Worm (Caenorhabditis elegans): Measurements from ENCODE around the gene nhr-211.

Gene nhr-211

ce11 chrV:450757-451501, 35.9 kb upstream of the nhr-211 start, which contains the start of gene nhr-123:
Gene nhr-123 (plus strand): TSS chrV:451451.
- TF ChIP-seq cog-1 (tag; optimal IDR thresholded peaks at IDR 0.05): no peak
- TF ChIP-seq ztf-29 (GFP tag; IDR thresholded peaks at IDR 0.05): no peak
- TF ChIP-seq med-1 (GFP tag; optimal IDR thresholded peaks at IDR 0.05; ENCODE audit: insufficient read depth): no peak
- TF ChIP-seq tab-1 (GFP tag; IDR thresholded peaks at IDR 0.05): no peak
- TF ChIP-seq klf-2 (GFP tag; conservative IDR thresholded peaks at IDR 0.05): no peak
- TF ChIP-seq ref-1 (GFP tag; conservative IDR thresholded peaks at IDR 0.05): no peak
- no peak for TF ChIP-seq flt-1 (GFP tag; IDR thresholded peaks at IDR 0.05)
- no peak for TF ChIP-seq T22C8.4 (GFP tag; IDR thresholded peaks at IDR 0.05)
- no peak for TF ChIP-seq ztf-23 (GFP tag; IDR thresholded peaks at IDR 0.05)

- no peak for TF ChIP-seq flt-1 (GFP tag; IDR thresholded peaks at IDR 0.05)
- TF ChIP-seq T22C8.4 (GFP tag; IDR thresholded peaks at IDR 0.05): no peak
- TF ChIP-seq ref-1 (GFP tag; conservative IDR thresholded peaks at IDR 0.05): no peak
- TF ChIP-seq ztf-23 (GFP tag; IDR thresholded peaks at IDR 0.05): no peak
- TF ChIP-seq cog-1 (tag; optimal IDR thresholded peaks at IDR 0.05): no peak
- TF ChIP-seq klf-2 (GFP tag; conservative IDR thresholded peaks at IDR 0.05): no peak
Observed at ce11 chrV:453569-453968, 33.2 kb upstream of the nhr-211 start, which contains the start of gene nhr-98. Gene nhr-98 (plus strand): TSS chrV:453869.

- no peak for TF ChIP-seq T22C8.4 (GFP tag; IDR thresholded peaks at IDR 0.05)
- TF ChIP-seq flt-1 (GFP tag; IDR thresholded peaks at IDR 0.05): no peak
- TF ChIP-seq med-1 (GFP tag; optimal IDR thresholded peaks at IDR 0.05; ENCODE audit: insufficient read depth): no peak
- no peak for TF ChIP-seq ztf-23 (GFP tag; IDR thresholded peaks at IDR 0.05)
- TF ChIP-seq ref-1 (GFP tag; conservative IDR thresholded peaks at IDR 0.05): no peak
- TF ChIP-seq ztf-29 (GFP tag; IDR thresholded peaks at IDR 0.05): no peak
- TF ChIP-seq klf-2 (GFP tag; conservative IDR thresholded peaks at IDR 0.05): no peak
- TF ChIP-seq cog-1 (tag; optimal IDR thresholded peaks at IDR 0.05): no peak
- TF ChIP-seq tab-1 (GFP tag; IDR thresholded peaks at IDR 0.05): no peak
Observed at ce11 chrV:457839-458238, 28.9 kb upstream of the nhr-211 start.

ce11 chrV:459464-459863, 27.3 kb upstream of the nhr-211 start, which contains the start of gene nhr-203:
Gene nhr-203 (plus strand): TSS chrV:459795.
- TF ChIP-seq ztf-23 (GFP tag; IDR thresholded peaks at IDR 0.05) (no peak), flt-1 (GFP tag; IDR thresholded peaks at IDR 0.05) (no peak), tab-1 (GFP tag; IDR thresholded peaks at IDR 0.05) (no peak), klf-2 (GFP tag; conservative IDR thresholded peaks at IDR 0.05) (no peak), cog-1 (tag; optimal IDR thresholded peaks at IDR 0.05) (no peak), ztf-29 (GFP tag; IDR thresholded peaks at IDR 0.05) (no peak)

ce11 chrV:462263-462662, 24.5 kb upstream of the nhr-211 start, which contains the start of gene nhr-202:
Gene nhr-202 (plus strand): TSS chrV:462588.
- no peak for TF ChIP-seq ztf-23 (GFP tag; IDR thresholded peaks at IDR 0.05)
- no peak for TF ChIP-seq ztf-29 (GFP tag; IDR thresholded peaks at IDR 0.05)
- TF ChIP-seq klf-2 (GFP tag; conservative IDR thresholded peaks at IDR 0.05): no peak
- TF ChIP-seq cog-1 (tag; optimal IDR thresholded peaks at IDR 0.05): no peak
- TF ChIP-seq ref-1 (GFP tag; conservative IDR thresholded peaks at IDR 0.05): no peak
- TF ChIP-seq T22C8.4 (GFP tag; IDR thresholded peaks at IDR 0.05): no peak
- no peak for TF ChIP-seq med-1 (GFP tag; optimal IDR thresholded peaks at IDR 0.05; ENCODE audit: insufficient read depth)
- no peak for TF ChIP-seq tab-1 (GFP tag; IDR thresholded peaks at IDR 0.05)
- TF ChIP-seq flt-1 (GFP tag; IDR thresholded peaks at IDR 0.05): no peak

ce11 chrV:464800-465199, 22.0 kb upstream of the nhr-211 start, which contains the start of gene nhr-201:
Gene nhr-201 (plus strand): TSS chrV:464828.
- no peak for TF ChIP-seq ztf-29 (GFP tag; IDR thresholded peaks at IDR 0.05)
- TF ChIP-seq T22C8.4 (GFP tag; IDR thresholded peaks at IDR 0.05): no peak
- TF ChIP-seq cog-1 (tag; optimal IDR thresholded peaks at IDR 0.05): no peak
- TF ChIP-seq ztf-23 (GFP tag; IDR thresholded peaks at IDR 0.05): no peak
- no peak for TF ChIP-seq klf-2 (GFP tag; conservative IDR thresholded peaks at IDR 0.05)
- TF ChIP-seq ref-1 (GFP tag; conservative IDR thresholded peaks at IDR 0.05): no peak
- TF ChIP-seq flt-1 (GFP tag; IDR thresholded peaks at IDR 0.05): no peak
- no peak for TF ChIP-seq med-1 (GFP tag; optimal IDR thresholded peaks at IDR 0.05; ENCODE audit: insufficient read depth)
- TF ChIP-seq tab-1 (GFP tag; IDR thresholded peaks at IDR 0.05): no peak

ce11 chrV:465355-465754, 21.4 kb upstream of the nhr-211 start:
- TF ChIP-seq T22C8.4 (GFP tag; IDR thresholded peaks at IDR 0.05): no peak
- TF ChIP-seq klf-2 (GFP tag; conservative IDR thresholded peaks at IDR 0.05): no peak
- no peak for TF ChIP-seq ztf-23 (GFP tag; IDR thresholded peaks at IDR 0.05)
- TF ChIP-seq med-1 (GFP tag; optimal IDR thresholded peaks at IDR 0.05; ENCODE audit: insufficient read depth): no peak
- no peak for TF ChIP-seq flt-1 (GFP tag; IDR thresholded peaks at IDR 0.05)
- no peak for TF ChIP-seq ref-1 (GFP tag; conservative IDR thresholded peaks at IDR 0.05)
- TF ChIP-seq ztf-29 (GFP tag; IDR thresholded peaks at IDR 0.05): no peak

- TF ChIP-seq klf-2 (GFP tag; conservative IDR thresholded peaks at IDR 0.05) (no peak), flt-1 (GFP tag; IDR thresholded peaks at IDR 0.05) (no peak), med-1 (GFP tag; optimal IDR thresholded peaks at IDR 0.05; ENCODE audit: insufficient read depth) (no peak), tab-1 (GFP tag; IDR thresholded peaks at IDR 0.05) (no peak), ztf-23 (GFP tag; IDR thresholded peaks at IDR 0.05) (no peak), cog-1 (tag; optimal IDR thresholded peaks at IDR 0.05) (no peak), ztf-29 (GFP tag; IDR thresholded peaks at IDR 0.05) (no peak), ref-1 (GFP tag; conservative IDR thresholded peaks at IDR 0.05) (no peak), T22C8.4 (GFP tag; IDR thresholded peaks at IDR 0.05) (no peak)
Observed at ce11 chrV:467507-467906, 19.3 kb upstream of the nhr-211 start.

ce11 chrV:468460-468859, 18.3 kb upstream of the nhr-211 start, which contains the start of gene srbc-57:
Gene srbc-57 (minus strand): TSS chrV:468560.
- no peak for TF ChIP-seq tab-1 (GFP tag; IDR thresholded peaks at IDR 0.05)
- no peak for TF ChIP-seq cog-1 (tag; optimal IDR thresholded peaks at IDR 0.05)
- no peak for TF ChIP-seq flt-1 (GFP tag; IDR thresholded peaks at IDR 0.05)
- no peak for TF ChIP-seq ref-1 (GFP tag; conservative IDR thresholded peaks at IDR 0.05)
- TF ChIP-seq T22C8.4 (GFP tag; IDR thresholded peaks at IDR 0.05): no peak
- TF ChIP-seq ztf-29 (GFP tag; IDR thresholded peaks at IDR 0.05): no peak
- TF ChIP-seq ztf-23 (GFP tag; IDR thresholded peaks at IDR 0.05): no peak

All from whole organism, midembryonic.